Worm (Caenorhabditis elegans) whole organism, L1 larva: Measurements from ENCODE around the gene srd-39.

Experiments
- C04F5.9 ChIP-seq: sonication (generic microtip); optimal IDR thresholded peaks from 2 replicates; lab custom pipeline; 2016; ENCODE audit warnings: missing genetic modification characterization, missing compliant biosample characterization
- C16A3.4 ChIP-seq: fragments of 150-350 bp; optimal IDR thresholded peaks from 2 replicates; lab custom pipeline; 2014; ENCODE audit warnings: missing biosample characterization, missing genetic modification characterization
- C34B4.2 ChIP-seq: sonication (generic microtip); optimal IDR thresholded peaks from 2 replicates; lab custom pipeline; 2017; ENCODE audit warnings: mild to moderate bottlenecking, missing genetic modification characterization, missing compliant biosample characterization
- F16B12.6 ChIP-seq: fragments of 150-350 bp; optimal IDR thresholded peaks from 2 replicates; lab custom pipeline; 2014; ENCODE audit warnings: missing biosample characterization, missing genetic modification characterization
- Y116A8C.19 ChIP-seq: sonication (generic microtip); optimal IDR thresholded peaks from 2 replicates; lab custom pipeline; 2016; ENCODE audit warnings: missing compliant biosample characterization, missing genetic modification characterization, borderline replicate concordance
- ceh-82 ChIP-seq, 3 experiments: fragments of 150-350 bp in 1 of 3; sonication (generic microtip) in 2 of 3; optimal IDR thresholded peaks; 2 replicates each; lab custom pipeline; 2014 to 2017; ENCODE audit warnings: missing biosample characterization in 3 of 3, missing genetic modification characterization in 3 of 3
- ceh-88 ChIP-seq: fragments of 200-800 bp; sonication (Bioruptor generic); IDR thresholded peaks from 2 replicates; pipeline ENCODE4 v1.3.6; 2022; ENCODE audit warnings: missing genetic modification characterization, missing compliant biosample characterization
- ceh-90 ChIP-seq: sonication (generic microtip); optimal IDR thresholded peaks from 2 replicates; lab custom pipeline; 2016; ENCODE audit warnings: missing genetic modification characterization, missing compliant biosample characterization
- ces-1 ChIP-seq: fragments of 150-350 bp; optimal IDR thresholded peaks from 2 replicates; lab custom pipeline; 2014; ENCODE audit warnings: missing biosample characterization, missing genetic modification reagents, missing genetic modification characterization
- dsc-1 ChIP-seq: sonication (generic microtip); optimal IDR thresholded peaks from 2 replicates; lab custom pipeline; 2016; ENCODE audit warnings: mild to moderate bottlenecking, missing genetic modification characterization, missing compliant biosample characterization
- efl-1 ChIP-seq, 4 experiments: fragments of 150-350 bp; optimal IDR thresholded peaks in 3 of 4; peaks in 1 of 4; 1 replicate in 1 of 4; 2 replicates in 3 of 4; lab custom pipeline; 2014; ENCODE audit warnings: missing biosample characterization in 2 of 4, missing genetic modification characterization in 2 of 4, missing genetic modification reagents in 2 of 4
- efl-3 ChIP-seq: fragments of 200-800 bp; sonication (Bioruptor generic); optimal IDR thresholded peaks from 2 replicates; lab custom pipeline; 2018; ENCODE audit warnings: mild to moderate bottlenecking, missing genetic modification characterization, missing compliant biosample characterization
- egl-13 ChIP-seq: sonication (generic microtip); optimal IDR thresholded peaks from 2 replicates; lab custom pipeline; 2016; ENCODE audit warnings: missing genotype, missing genetic modification reagents, missing genetic modification characterization, missing compliant biosample characterization
- egl-27 ChIP-seq, 2 experiments: fragments of 150-350 bp in 1 of 2; sonication (generic microtip); optimal IDR thresholded peaks; 3 replicates each; lab custom pipeline; 2017 to 2018; ENCODE audit warnings: missing biosample characterization in 2 of 2, missing genetic modification characterization in 2 of 2, missing genetic modification reagents in 2 of 2
- elt-2 ChIP-seq: sonication (generic microtip); optimal IDR thresholded peaks from 2 replicates; lab custom pipeline; 2016; ENCODE audit warnings: missing genetic modification characterization, mild to moderate bottlenecking, inconsistent platforms, missing compliant biosample characterization, missing genetic modification reagents
- fkh-10 ChIP-seq: sonication (generic microtip); optimal IDR thresholded peaks from 2 replicates; lab custom pipeline; 2017; ENCODE audit warnings: missing biosample characterization, missing genetic modification reagents, missing genetic modification characterization
- fkh-8 ChIP-seq: sonication (generic microtip); optimal IDR thresholded peaks from 2 replicates; lab custom pipeline; 2016; ENCODE audit warnings: mild to moderate bottlenecking, missing genetic modification characterization, missing compliant biosample characterization
- fos-1 ChIP-seq: fragments of 150-350 bp; optimal IDR thresholded peaks from 2 replicates; lab custom pipeline; 2014; ENCODE audit warnings: missing biosample characterization, missing genetic modification characterization
- grh-1 ChIP-seq: fragments of 200-800 bp; sonication (Bioruptor generic); IDR thresholded peaks from 2 replicates; pipeline ENCODE4 v1.3.6; 2022; ENCODE audit warnings: missing genetic modification reagents, missing genetic modification characterization, missing compliant biosample characterization
- irx-1 ChIP-seq: sonication (generic microtip); optimal IDR thresholded peaks from 2 replicates; lab custom pipeline; 2016; ENCODE audit warnings: missing genetic modification characterization, missing compliant biosample characterization
- isw-1 ChIP-seq: fragments of 200-800 bp; sonication (Bioruptor generic); IDR thresholded peaks from 2 replicates; pipeline ENCODE4 v1.3.6; 2022; ENCODE audit warnings: missing genetic modification characterization, missing compliant biosample characterization
- jun-1 ChIP-seq: fragments of 150-350 bp; optimal IDR thresholded peaks from 2 replicates; lab custom pipeline; 2014; ENCODE audit warnings: missing biosample characterization, missing genetic modification reagents, missing genetic modification characterization
- lin-14 ChIP-seq: fragments of 200-800 bp; sonication (Bioruptor generic); optimal IDR thresholded peaks from 2 replicates; lab custom pipeline; 2018; ENCODE audit warnings: mild to moderate bottlenecking, missing genetic modification characterization, moderate library complexity, missing compliant biosample characterization
- lin-15B ChIP-seq: fragments of 150-350 bp; sonication (generic microtip); optimal IDR thresholded peaks from 3 replicates; lab custom pipeline; 2014; ENCODE audit warnings: missing biosample characterization, missing genetic modification characterization
- lin-35 ChIP-seq, 2 experiments: fragments of 150-350 bp; optimal IDR thresholded peaks; 2 replicates each; lab custom pipeline; 2014; ENCODE audit warnings: missing biosample characterization in 2 of 2, missing genetic modification characterization in 2 of 2, missing genetic modification reagents in 2 of 2
- lsy-2 ChIP-seq, 2 experiments: fragments of 150-350 bp; optimal IDR thresholded peaks; 2 replicates each; lab custom pipeline; 2014; ENCODE audit warnings: missing biosample characterization in 2 of 2, missing genetic modification characterization in 2 of 2
- mab-9 ChIP-seq: fragments of 200-800 bp; sonication (Bioruptor generic); IDR thresholded peaks from 2 replicates; pipeline ENCODE4 v1.3.6; 2022; ENCODE audit warnings: missing genetic modification reagents, missing genetic modification characterization, missing compliant biosample characterization
- mdl-1 ChIP-seq, 2 experiments: fragments of 150-350 bp; optimal IDR thresholded peaks; 2 replicates each; lab custom pipeline; 2014 to 2017; ENCODE audit warnings: missing biosample characterization in 2 of 2, missing genetic modification characterization in 2 of 2, inconsistent platforms in 1 of 2
- mef-2 ChIP-seq: fragments of 150-350 bp; optimal IDR thresholded peaks from 2 replicates; lab custom pipeline; 2014; ENCODE audit warnings: missing biosample characterization, missing genetic modification characterization
- mep-1 ChIP-seq: fragments of 150-350 bp; optimal IDR thresholded peaks from 2 replicates; lab custom pipeline; 2014; ENCODE audit warnings: missing biosample characterization, missing genetic modification characterization
- nhr-11 ChIP-seq: fragments of 150-350 bp; optimal IDR thresholded peaks from 2 replicates; lab custom pipeline; 2014; ENCODE audit warnings: missing biosample characterization, missing genetic modification characterization
- nhr-19 ChIP-seq: fragments of 200-800 bp; sonication (Bioruptor generic); conservative IDR thresholded peaks from 2 replicates; pipeline ENCODE4 v1.3.6; 2022; ENCODE audit warnings: missing genetic modification characterization, missing compliant biosample characterization
- nhr-20 ChIP-seq: sonication (generic microtip); optimal IDR thresholded peaks from 2 replicates; lab custom pipeline; 2016; ENCODE audit warnings: mild to moderate bottlenecking, missing genetic modification characterization, missing compliant biosample characterization
- nhr-237 ChIP-seq: fragments of 150-350 bp; optimal IDR thresholded peaks from 2 replicates; lab custom pipeline; 2014; ENCODE audit warnings: missing biosample characterization, missing genetic modification characterization
- nhr-47 ChIP-seq: sonication (generic microtip); optimal IDR thresholded peaks from 2 replicates; lab custom pipeline; 2016; ENCODE audit warnings: mild to moderate bottlenecking, missing genetic modification characterization, moderate library complexity, missing compliant biosample characterization
- nhr-71 ChIP-seq: sonication (generic microtip); optimal IDR thresholded peaks from 2 replicates; lab custom pipeline; 2016; ENCODE audit warnings: mild to moderate bottlenecking, missing genetic modification characterization, moderate library complexity, missing compliant biosample characterization
- nhr-76 ChIP-seq: sonication (generic microtip); optimal IDR thresholded peaks from 2 replicates; lab custom pipeline; 2017; ENCODE audit warnings: missing biosample characterization, missing genetic modification characterization
- nhr-85 ChIP-seq: sonication (generic microtip); peaks from one replicate; lab custom pipeline; 2016; ENCODE audit warnings: missing genetic modification characterization, inconsistent platforms, missing compliant biosample characterization
- nhr-90 ChIP-seq: sonication (generic microtip); optimal IDR thresholded peaks from 2 replicates; lab custom pipeline; 2016; ENCODE audit warnings: mild to moderate bottlenecking, missing genetic modification characterization, missing compliant biosample characterization; ENCODE audit not compliant: poor library complexity
- pag-3 ChIP-seq: sonication (generic microtip); optimal IDR thresholded peaks from 2 replicates; lab custom pipeline; 2017; ENCODE audit warnings: missing genetic modification characterization, mild to moderate bottlenecking, missing compliant biosample characterization, antibody characterized with exemption, borderline replicate concordance; ENCODE audit not compliant: insufficient read depth
- pax-3 ChIP-seq: fragments of 200-800 bp; sonication (Bioruptor generic); optimal IDR thresholded peaks from 2 replicates; lab custom pipeline; 2018; ENCODE audit warnings: mild to moderate bottlenecking, missing genetic modification characterization, moderate library complexity, missing compliant biosample characterization
- pqm-1 ChIP-seq: sonication (generic microtip); optimal IDR thresholded peaks from 3 replicates; lab custom pipeline; 2017; ENCODE audit warnings: missing biosample characterization, missing genetic modification characterization
- snpc-4 ChIP-seq: fragments of 150-350 bp; optimal IDR thresholded peaks from 2 replicates; lab custom pipeline; 2014; ENCODE audit warnings: missing biosample characterization, missing genetic modification characterization
- snu-23 ChIP-seq: sonication (generic microtip); optimal IDR thresholded peaks from 2 replicates; lab custom pipeline; 2016; ENCODE audit warnings: missing genetic modification characterization, missing compliant biosample characterization
- sptf-1 ChIP-seq: fragments of 150-350 bp; optimal IDR thresholded peaks from 2 replicates; lab custom pipeline; 2014; ENCODE audit warnings: missing biosample characterization, missing genetic modification characterization
- sup-37 ChIP-seq: fragments of 200-800 bp; sonication (Bioruptor generic); optimal IDR thresholded peaks from 2 replicates; lab custom pipeline; 2018; ENCODE audit warnings: mild to moderate bottlenecking, missing genetic modification characterization, missing compliant biosample characterization
- tbx-2 ChIP-seq: sonication (generic microtip); optimal IDR thresholded peaks from 2 replicates; lab custom pipeline; 2016; ENCODE audit warnings: missing genetic modification characterization, missing compliant biosample characterization
- tlp-1 ChIP-seq: fragments of 150-350 bp; optimal IDR thresholded peaks from 2 replicates; lab custom pipeline; 2014; ENCODE audit warnings: missing biosample characterization, missing genetic modification characterization
- unc-62 ChIP-seq: fragments of 150-350 bp; optimal IDR thresholded peaks from 2 replicates; lab custom pipeline; 2014; ENCODE audit warnings: missing biosample characterization, missing genetic modification reagents, missing genetic modification characterization
- unc-86 ChIP-seq: sonication (generic microtip); optimal IDR thresholded peaks from 2 replicates; lab custom pipeline; 2016; ENCODE audit warnings: missing genetic modification characterization, missing compliant biosample characterization
- vab-15 ChIP-seq: sonication (generic microtip); optimal IDR thresholded peaks from 2 replicates; lab custom pipeline; 2017; ENCODE audit warnings: missing genotype, mild to moderate bottlenecking, missing genetic modification characterization, missing compliant biosample characterization
- xbp-1 ChIP-seq: sonication (generic microtip); optimal IDR thresholded peaks from 2 replicates; lab custom pipeline; 2016; ENCODE audit warnings: missing genetic modification characterization, missing compliant biosample characterization
- ztf-4 ChIP-seq: fragments of 150-350 bp; optimal IDR thresholded peaks from 2 replicates; lab custom pipeline; 2014; ENCODE audit warnings: missing biosample characterization, missing genetic modification characterization

srd-39 gene

DNA sequence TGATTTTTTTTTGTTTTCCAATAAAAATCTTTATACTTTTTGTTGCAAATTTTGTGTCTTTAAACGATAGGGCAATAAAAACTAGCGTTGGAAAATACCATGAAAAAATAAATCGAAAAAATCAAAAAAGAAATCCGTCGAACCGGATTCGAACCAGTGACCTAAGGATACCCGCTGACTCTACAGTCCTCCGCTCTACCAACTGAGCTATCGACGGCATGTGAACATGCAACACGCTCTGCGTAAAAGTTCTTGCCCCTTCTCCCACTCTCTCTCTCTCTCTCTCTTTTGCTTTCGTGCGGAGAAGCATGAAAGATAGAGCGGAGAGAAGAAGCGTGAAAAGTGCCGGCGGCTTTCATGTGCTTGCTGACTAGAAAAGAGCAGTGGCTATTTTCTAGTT is 35.9 kb downstream of the srd-39 start:
- no peak for TF ChIP-seq C34B4.2 (tag; lab: Kevin White, UChicago)
- TF ChIP-seq unc-86 (tag; lab: Kevin White, UChicago): peak; percentile 44
- TF ChIP-seq ceh-90 (tag; lab: Kevin White, UChicago): no peak
- TF ChIP-seq elt-2 (tag; lab: Kevin White, UChicago): no peak
- TF ChIP-seq C16A3.4 (tag; lab: Kevin White, UChicago): peak; percentile 37
- peak; percentile 80 for TF ChIP-seq nhr-47 (tag; lab: Kevin White, UChicago)
- no peak for TF ChIP-seq vab-15
- peak; percentile 52 for TF ChIP-seq lin-14 (GFP tag; lab: Kevin White, UChicago)
- no peak for TF ChIP-seq pag-3
- no peak for TF ChIP-seq ztf-4 (tag; lab: Kevin White, UChicago)
- TF ChIP-seq F16B12.6 (tag; lab: Kevin White, UChicago): no peak
- no peak; the same call in 1 of the 2 replicates for TF ChIP-seq mab-9 (GFP tag; lab: Robert Waterston, UW)
- peak; percentile 68 for TF ChIP-seq nhr-20 (tag; lab: Kevin White, UChicago)
- peak; percentile 54 for TF ChIP-seq jun-1 (tag; lab: Kevin White, UChicago)
- TF ChIP-seq mep-1 (tag; lab: Kevin White, UChicago): peak; percentile 51
- peak; percentile 69 for TF ChIP-seq snu-23
- peak in 2 of 3 experiments; percentile 30 to 45 for TF ChIP-seq ceh-82 (tag; optimal IDR thresholded peaks at IDR 0.05; lab: Kevin White, UChicago)
- no peak for TF ChIP-seq egl-13 (tag; lab: Kevin White, UChicago)
- TF ChIP-seq Y116A8C.19 (tag; lab: Kevin White, UChicago): no peak
- TF ChIP-seq fkh-10 (GFP tag; lab: Kevin White, UChicago): no peak
- TF ChIP-seq nhr-11 (tag; lab: Kevin White, UChicago): no peak
- no peak for TF ChIP-seq grh-1
- peak; percentile 72 for TF ChIP-seq nhr-19 (GFP tag; lab: Robert Waterston, UW)
- TF ChIP-seq fos-1 (tag; lab: Kevin White, UChicago): peak; percentile 43
- no peak for TF ChIP-seq ceh-88
- no peak for TF ChIP-seq pqm-1
- no peak for TF ChIP-seq tlp-1 (tag; lab: Kevin White, UChicago)
- no peak for TF ChIP-seq mef-2 (tag; lab: Kevin White, UChicago)
- TF ChIP-seq mdl-1 (tag; optimal IDR thresholded peaks at IDR 0.05; lab: Kevin White, UChicago): peak in 1 of 2 experiments; percentile 44
- no peak for TF ChIP-seq snpc-4 (tag; lab: Kevin White, UChicago)
- peak; percentile 11 for TF ChIP-seq irx-1 (tag; lab: Kevin White, UChicago)
- no peak for TF ChIP-seq egl-27 (tag; optimal IDR thresholded peaks at IDR 0.05; lab: Kevin White, UChicago)
- TF ChIP-seq pax-3 (tag; lab: Kevin White, UChicago): no peak
- TF ChIP-seq nhr-85: no peak
- TF ChIP-seq nhr-237 (tag; lab: Kevin White, UChicago): no peak
- peak; percentile 68 for TF ChIP-seq nhr-71 (tag; lab: Kevin White, UChicago)
- TF ChIP-seq efl-3 (GFP tag; lab: Kevin White, UChicago): no peak
- TF ChIP-seq ces-1 (GFP tag; lab: Kevin White, UChicago): no peak
- TF ChIP-seq sup-37 (GFP tag; lab: Kevin White, UChicago): no peak
- TF ChIP-seq unc-62: no peak
- TF ChIP-seq dsc-1 (tag; lab: Kevin White, UChicago): peak; percentile 79
- TF ChIP-seq lin-35 (GFP tag; optimal IDR thresholded peaks at IDR 0.05; lab: Kevin White, UChicago): peak in 1 of 2 experiments; percentile 50
- peak; percentile 16 for TF ChIP-seq isw-1 (GFP tag; lab: Robert Waterston, UW)
- peak in 1 of 2 experiments; percentile 1 for TF ChIP-seq efl-1 (optimal IDR thresholded peaks at IDR 0.05; lab: Kevin White, UChicago)
- TF ChIP-seq efl-1 (GFP tag; optimal IDR thresholded peaks at IDR 0.05 in 1 of 2; lab: Kevin White, UChicago): peak in 1 of 2 experiments; percentile 58
- no peak for TF ChIP-seq C04F5.9
- no peak for TF ChIP-seq nhr-76
- peak; percentile 27 for TF ChIP-seq nhr-90 (tag; lab: Kevin White, UChicago)
- peak; percentile 12 for TF ChIP-seq fkh-8 (tag; lab: Kevin White, UChicago)
- TF ChIP-seq xbp-1 (tag; lab: Kevin White, UChicago): peak; percentile 43
- TF ChIP-seq lsy-2 (tag; optimal IDR thresholded peaks at IDR 0.05; lab: Kevin White, UChicago): peak in 1 of 2 experiments; percentile 25
- TF ChIP-seq tbx-2 (tag; lab: Kevin White, UChicago): peak; percentile 27
- TF ChIP-seq lin-15B (tag; lab: Kevin White, UChicago): no peak
- TF ChIP-seq sptf-1 (tag; lab: Kevin White, UChicago): no peak
